Worm (Caenorhabditis elegans) whole organism, L4 larva: ENCODE results near the gene grl-25.

Source experiments
- ZK546.5 ChIP-seq, 2 experiments: sonication (generic microtip); optimal IDR thresholded peaks; 2 replicates each; lab custom pipeline; 2017; ENCODE audit warnings: missing biosample characterization in 2 of 2, missing genetic modification characterization in 2 of 2
- fos-1 ChIP-seq: fragments of 150-350 bp; optimal IDR thresholded peaks from 2 replicates; lab custom pipeline; 2014; ENCODE audit warnings: missing biosample characterization, missing genetic modification characterization
- jun-1 ChIP-seq: fragments of 150-350 bp; optimal IDR thresholded peaks from 2 replicates; lab custom pipeline; 2014; ENCODE audit warnings: missing biosample characterization, missing genetic modification reagents, missing genetic modification characterization
- lin-38 ChIP-seq: fragments of 200-800 bp; sonication (Bioruptor generic); IDR thresholded peaks from 2 replicates; pipeline ENCODE4 v1.3.6; 2022; ENCODE audit warnings: missing genetic modification reagents, missing genetic modification characterization, missing compliant biosample characterization
- mes-2 ChIP-seq: sonication (generic microtip); optimal IDR thresholded peaks from 2 replicates; lab custom pipeline; 2016; ENCODE audit warnings: missing genotype, mild to moderate bottlenecking, missing genetic modification characterization, missing compliant biosample characterization; ENCODE audit not compliant: poor library complexity, severe bottlenecking
- nhr-11 ChIP-seq: fragments of 150-350 bp; optimal IDR thresholded peaks from 2 replicates; lab custom pipeline; 2014; ENCODE audit warnings: missing biosample characterization, missing genetic modification characterization
- snpc-4 ChIP-seq: fragments of 150-350 bp; optimal IDR thresholded peaks from 2 replicates; lab custom pipeline; 2014; ENCODE audit warnings: missing biosample characterization, missing genetic modification characterization

DNA sequence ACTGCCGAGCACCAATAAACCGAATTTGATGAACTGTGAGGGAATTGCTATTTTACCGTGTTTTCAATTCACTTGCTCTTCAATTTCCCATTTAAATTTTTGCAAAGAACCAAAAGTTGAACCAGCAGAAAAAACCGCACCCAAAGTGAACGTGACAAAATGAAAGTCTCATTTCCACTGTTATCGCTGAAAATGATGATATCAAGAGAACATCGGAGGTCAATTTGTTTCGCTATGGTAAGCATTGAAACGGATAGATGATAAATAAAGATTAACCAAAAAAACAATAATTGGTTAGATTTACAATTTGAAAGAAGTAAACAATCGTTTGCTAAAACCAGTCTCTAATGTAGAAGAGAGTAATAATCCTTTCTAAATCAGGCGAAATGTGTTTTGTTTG lies 36.6 kb upstream of the grl-25 start:
- TF ChIP-seq lin-38 (GFP tag; lab: Robert Waterston, UW), result no peak
- no peak for TF ChIP-seq jun-1 (tag; lab: Kevin White, UChicago)
- TF ChIP-seq nhr-11 (tag; lab: Kevin White, UChicago), result no peak
- no peak for TF ChIP-seq ZK546.5 (tag; optimal IDR thresholded peaks at IDR 0.05; lab: Kevin White, UChicago)
- TF ChIP-seq mes-2, result no peak
- no peak for TF ChIP-seq snpc-4 (tag; lab: Kevin White, UChicago)
- no peak for TF ChIP-seq fos-1 (tag; lab: Kevin White, UChicago)
